Worm (Caenorhabditis elegans) whole organism, L1 larva: ENCODE results near the gene fbxa-182.

ENCODE experiments used
- nhr-237 ChIP-seq: fragments of 150-350 bp; optimal IDR thresholded peaks from 2 replicates; lab custom pipeline; 2014; ENCODE audit warnings: missing biosample characterization, missing genetic modification characterization
- unc-62 ChIP-seq: fragments of 150-350 bp; optimal IDR thresholded peaks from 2 replicates; lab custom pipeline; 2014; ENCODE audit warnings: missing biosample characterization, missing genetic modification reagents, missing genetic modification characterization

DNA sequence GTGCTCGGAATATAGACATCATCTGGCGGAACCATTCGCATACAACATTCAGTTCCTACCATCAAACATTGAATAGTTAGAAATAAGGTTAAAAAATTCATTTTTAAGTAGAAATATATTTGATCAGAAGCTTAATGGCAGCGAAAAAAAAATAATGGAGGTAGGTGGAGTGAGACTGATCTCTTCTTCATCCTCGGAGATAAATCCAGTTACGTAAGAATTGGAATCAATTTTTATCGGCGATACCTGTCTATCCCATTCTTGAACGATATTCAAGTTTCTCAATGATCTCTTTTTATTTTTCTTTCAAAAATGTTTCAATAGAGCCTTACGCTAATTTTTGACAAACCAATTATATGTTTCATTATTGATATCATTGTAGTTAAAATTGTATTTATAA lies 27.1 kb downstream of the fbxa-182 start, which contains the start of gene F16G10.9:
- TF ChIP-seq unc-62 (no peak), nhr-237 (no peak)
